Worm (Caenorhabditis elegans): ENCODE data around the gene trd-1.

DNA sequence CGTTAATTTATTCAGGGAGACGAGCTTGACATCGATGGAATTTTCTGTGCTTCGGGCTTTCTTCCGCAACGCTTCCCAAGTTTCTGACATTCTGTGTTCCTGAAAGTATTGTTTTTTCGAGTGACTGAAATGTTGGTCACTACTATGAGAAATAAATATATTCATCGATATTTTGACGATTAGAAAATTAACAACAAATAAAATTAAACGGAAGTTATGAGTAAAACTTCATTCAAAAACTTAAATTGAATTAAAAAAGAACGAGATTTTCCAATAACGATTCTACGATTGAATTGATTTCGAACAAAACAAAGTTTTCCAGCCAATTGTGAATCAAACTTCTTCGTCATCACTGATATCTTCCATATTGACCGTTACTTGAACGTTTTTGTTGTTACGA lies 37.0 kb upstream of the trd-1 start, which contains the start of gene gos-28:
- TF ChIP-seq elt-2 (tag; optimal IDR thresholded peaks at IDR 0.05) (no peak), sdc-2 (tag; optimal IDR thresholded peaks at IDR 0.05) (no peak), nhr-11 (tag; optimal IDR thresholded peaks at IDR 0.05) (no peak), ama-1 (optimal IDR thresholded peaks at IDR 0.05) (no peak), pha-2 (tag; optimal IDR thresholded peaks at IDR 0.05) (no peak), dve-1 (tag; optimal IDR thresholded peaks at IDR 0.05) (no peak), gmeb-2 (tag; optimal IDR thresholded peaks at IDR 0.05) (no peak), ceh-24 (tag; optimal IDR thresholded peaks at IDR 0.05) (no peak), ceh-14 (tag; optimal IDR thresholded peaks at IDR 0.05) (no peak)

Data from whole organism, late embryonic.